Worm (Caenorhabditis elegans) whole organism, L2 larva: Measurements from ENCODE around the gene elt-7.

Experiments
- C34F6.9 ChIP-seq: fragments of 150-350 bp; optimal IDR thresholded peaks from 2 replicates; lab custom pipeline; 2014; ENCODE audit warnings: missing biosample characterization, missing genetic modification characterization
- F13H6.1 ChIP-seq: sonication (generic microtip); optimal IDR thresholded peaks from 2 replicates; lab custom pipeline; 2016; ENCODE audit warnings: missing genetic modification characterization, missing compliant biosample characterization
- R02D3.7 ChIP-seq: fragments of 150-350 bp; optimal IDR thresholded peaks from 2 replicates; lab custom pipeline; 2014; ENCODE audit warnings: missing biosample characterization, missing genetic modification characterization
- Y55F3AM.14 ChIP-seq: fragments of 200-800 bp; sonication (Bioruptor generic); optimal IDR thresholded peaks from 2 replicates; lab custom pipeline; 2018; ENCODE audit warnings: mild to moderate bottlenecking, missing genetic modification characterization, missing compliant biosample characterization
- alr-1 ChIP-seq: fragments of 150-350 bp; optimal IDR thresholded peaks from 2 replicates; lab custom pipeline; 2014; ENCODE audit warnings: missing biosample characterization, missing genetic modification characterization
- blmp-1 ChIP-seq: sonication (generic microtip); optimal IDR thresholded peaks from 2 replicates; lab custom pipeline; 2017; ENCODE audit warnings: missing genetic modification characterization, mild to moderate bottlenecking, missing compliant biosample characterization, antibody characterized with exemption, moderate library complexity; ENCODE audit not compliant: insufficient read depth
- ceh-82 ChIP-seq: fragments of 150-350 bp; optimal IDR thresholded peaks from 2 replicates; lab custom pipeline; 2014; ENCODE audit warnings: missing biosample characterization, missing genetic modification characterization
- egl-27 ChIP-seq: sonication (generic microtip); optimal IDR thresholded peaks from 3 replicates; lab custom pipeline; 2017; ENCODE audit warnings: missing biosample characterization, missing genetic modification reagents, missing genetic modification characterization
- fos-1 ChIP-seq: fragments of 150-350 bp; optimal IDR thresholded peaks from 2 replicates; lab custom pipeline; 2014; ENCODE audit warnings: missing biosample characterization, missing genetic modification characterization
- gmeb-1 ChIP-seq: fragments of 150-350 bp; optimal IDR thresholded peaks from 2 replicates; lab custom pipeline; 2014; ENCODE audit warnings: missing biosample characterization, missing genetic modification characterization
- lin-11 ChIP-seq: fragments of 150-350 bp; sonication (generic microtip); optimal IDR thresholded peaks from 2 replicates; lab custom pipeline; 2014; ENCODE audit warnings: missing biosample characterization, missing genetic modification characterization, inconsistent platforms, mixed read lengths
- lin-13 ChIP-seq: fragments of 150-350 bp; optimal IDR thresholded peaks from 2 replicates; lab custom pipeline; 2014; ENCODE audit warnings: missing biosample characterization, missing genetic modification reagents, missing genetic modification characterization
- lin-39 ChIP-seq: fragments of 150-350 bp; optimal IDR thresholded peaks from 2 replicates; lab custom pipeline; 2014; ENCODE audit warnings: missing biosample characterization, missing genetic modification reagents, missing genetic modification characterization
- mbf-1 ChIP-seq: sonication (generic microtip); optimal IDR thresholded peaks from 2 replicates; lab custom pipeline; 2017; ENCODE audit warnings: missing biosample characterization, missing genetic modification characterization
- mdl-1 ChIP-seq, 2 experiments: fragments of 150-350 bp in 1 of 2; sonication (generic microtip) in 1 of 2; optimal IDR thresholded peaks; 2 replicates each; lab custom pipeline; 2017; ENCODE audit warnings: missing biosample characterization in 2 of 2, missing genetic modification characterization in 2 of 2
- nhr-11 ChIP-seq: fragments of 150-350 bp; optimal IDR thresholded peaks from 2 replicates; lab custom pipeline; 2014; ENCODE audit warnings: missing biosample characterization, missing genetic modification characterization
- nhr-12 ChIP-seq: fragments of 150-350 bp; optimal IDR thresholded peaks from 2 replicates; lab custom pipeline; 2014; ENCODE audit warnings: missing biosample characterization, missing genetic modification characterization
- nhr-129 ChIP-seq: fragments of 150-350 bp; optimal IDR thresholded peaks from 2 replicates; lab custom pipeline; 2014; ENCODE audit warnings: missing biosample characterization, missing genetic modification characterization
- nhr-21 ChIP-seq: fragments of 150-350 bp; optimal IDR thresholded peaks from 2 replicates; lab custom pipeline; 2014; ENCODE audit warnings: missing biosample characterization, missing genetic modification characterization
- nhr-23 ChIP-seq: fragments of 150-350 bp; optimal IDR thresholded peaks from 2 replicates; lab custom pipeline; 2014; ENCODE audit warnings: missing biosample characterization, missing genetic modification reagents, missing genetic modification characterization
- nhr-25 ChIP-seq: fragments of 150-350 bp; sonication (generic microtip); optimal IDR thresholded peaks from 3 replicates; lab custom pipeline; 2014; ENCODE audit warnings: missing biosample characterization, missing genetic modification characterization
- nhr-6 ChIP-seq: fragments of 150-350 bp; optimal IDR thresholded peaks from 2 replicates; lab custom pipeline; 2014; ENCODE audit warnings: missing biosample characterization, missing genetic modification characterization
- nhr-77 ChIP-seq: fragments of 150-350 bp; optimal IDR thresholded peaks from 2 replicates; lab custom pipeline; 2014; ENCODE audit warnings: missing biosample characterization, missing genetic modification characterization
- peb-1 ChIP-seq: fragments of 150-350 bp; optimal IDR thresholded peaks from 2 replicates; lab custom pipeline; 2014; ENCODE audit warnings: missing biosample characterization, missing genetic modification characterization
- sem-4 ChIP-seq: fragments of 150-350 bp; optimal IDR thresholded peaks from 2 replicates; lab custom pipeline; 2014; ENCODE audit warnings: missing biosample characterization, missing genetic modification reagents, missing genetic modification characterization
- skn-1 ChIP-seq: sonication (generic microtip); optimal IDR thresholded peaks from 2 replicates; lab custom pipeline; 2017; ENCODE audit warnings: missing biosample characterization, missing genetic modification characterization
- sma-9 ChIP-seq, 2 experiments: fragments of 150-350 bp in 1 of 2; sonication (generic microtip) in 1 of 2; optimal IDR thresholded peaks; 2 replicates each; lab custom pipeline; 2014 to 2016; ENCODE audit warnings: missing genetic modification characterization in 2 of 2, mild to moderate bottlenecking in 1 of 2, missing biosample characterization in 1 of 2, missing compliant biosample characterization in 1 of 2, missing genetic modification reagents in 1 of 2, moderate library complexity in 1 of 2
- unc-55 ChIP-seq: fragments of 150-350 bp; sonication (generic microtip); optimal IDR thresholded peaks from 3 replicates; lab custom pipeline; 2014; ENCODE audit warnings: missing biosample characterization, missing genetic modification reagents, missing genetic modification characterization
- unc-62 ChIP-seq: fragments of 150-350 bp; optimal IDR thresholded peaks from 2 replicates; lab custom pipeline; 2014; ENCODE audit warnings: missing biosample characterization, missing genetic modification reagents, missing genetic modification characterization
- zag-1 ChIP-seq: fragments of 150-350 bp; optimal IDR thresholded peaks from 2 replicates; lab custom pipeline; 2014; ENCODE audit warnings: missing biosample characterization, missing genetic modification characterization
- ztf-1 ChIP-seq: fragments of 200-800 bp; sonication (Bioruptor generic); conservative IDR thresholded peaks from 2 replicates; pipeline ENCODE4 v1.3.6; 2022; ENCODE audit warnings: missing genetic modification characterization, missing compliant biosample characterization
- ztf-11 ChIP-seq: sonication (generic microtip); optimal IDR thresholded peaks from 2 replicates; lab custom pipeline; 2017; ENCODE audit warnings: missing biosample characterization, missing genetic modification characterization
- ztf-4 ChIP-seq: fragments of 150-350 bp; optimal IDR thresholded peaks from 2 replicates; lab custom pipeline; 2014; ENCODE audit warnings: missing biosample characterization, missing genetic modification characterization

elt-7 gene

DNA sequence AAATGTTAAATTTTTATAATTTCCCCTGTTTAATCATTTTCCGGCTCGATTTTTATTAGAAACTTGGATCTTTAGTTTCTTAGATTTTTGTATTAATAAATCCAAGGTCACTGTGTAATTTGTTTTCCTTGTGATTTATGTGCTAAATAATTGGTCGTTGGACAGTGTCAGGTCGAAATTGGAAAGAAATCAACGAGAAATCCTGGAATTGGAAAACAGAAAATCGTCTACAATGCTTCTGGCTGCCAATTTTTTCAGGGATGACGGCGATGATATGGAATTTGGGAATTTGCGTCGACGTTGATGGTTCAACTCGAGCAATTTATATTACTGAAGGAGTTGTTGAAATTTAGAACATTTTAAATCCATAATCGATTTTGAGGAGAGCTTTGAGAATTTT is 35.9 kb upstream of the elt-7 start:
- TF ChIP-seq nhr-129 (tag; lab: Kevin White, UChicago) (no peak), ztf-11 (tag; lab: Kevin White, UChicago) (no peak), nhr-77 (tag; lab: Kevin White, UChicago) (no peak), nhr-21 (no peak), lin-13 (GFP tag; lab: Kevin White, UChicago) (no peak), C34F6.9 (tag; lab: Kevin White, UChicago) (no peak), blmp-1 (tag; lab: Kevin White, UChicago) (no peak), sem-4 (tag; lab: Kevin White, UChicago) (no peak), skn-1 (tag; lab: Kevin White, UChicago) (no peak), Y55F3AM.14 (GFP tag; lab: Kevin White, UChicago) (no peak), alr-1 (tag; lab: Kevin White, UChicago) (no peak), unc-55 (no peak), nhr-6 (tag; lab: Kevin White, UChicago) (no peak), F13H6.1 (tag; lab: Kevin White, UChicago) (no peak), nhr-11 (no peak), ztf-1 (no peak), nhr-12 (no peak), gmeb-1 (tag; lab: Kevin White, UChicago) (no peak), zag-1 (tag; lab: Kevin White, UChicago) (no peak)

DNA sequence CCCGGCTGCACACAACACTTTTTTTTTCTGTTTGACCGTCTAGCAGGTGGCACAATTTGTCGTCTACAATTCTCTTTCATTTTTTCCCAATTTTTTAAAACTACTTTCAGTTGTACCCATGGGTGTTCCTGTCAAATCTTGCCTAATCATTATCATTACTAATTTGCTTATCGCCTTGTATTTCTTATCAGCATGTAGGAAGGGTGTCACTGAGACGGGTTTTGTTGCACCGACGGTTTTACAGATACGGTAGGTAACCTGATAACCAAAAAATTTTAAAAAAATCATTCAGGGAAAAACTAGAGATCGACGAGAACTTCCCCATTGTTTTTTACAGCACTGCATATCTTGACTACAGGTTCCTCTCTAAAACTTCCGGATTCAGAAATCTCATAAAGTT is 32.7 kb upstream of the elt-7 start, which contains the start of gene F39G3.2:
F39G3.2 (plus strand) TSS at position 105 of the 400 bp plus-strand sequence.
- no peak for TF ChIP-seq ztf-4 (tag; lab: Kevin White, UChicago)
- peak; percentile 96 for TF ChIP-seq fos-1 (tag; lab: Kevin White, UChicago)
- TF ChIP-seq, all 48 proteins: peak for 1

DNA sequence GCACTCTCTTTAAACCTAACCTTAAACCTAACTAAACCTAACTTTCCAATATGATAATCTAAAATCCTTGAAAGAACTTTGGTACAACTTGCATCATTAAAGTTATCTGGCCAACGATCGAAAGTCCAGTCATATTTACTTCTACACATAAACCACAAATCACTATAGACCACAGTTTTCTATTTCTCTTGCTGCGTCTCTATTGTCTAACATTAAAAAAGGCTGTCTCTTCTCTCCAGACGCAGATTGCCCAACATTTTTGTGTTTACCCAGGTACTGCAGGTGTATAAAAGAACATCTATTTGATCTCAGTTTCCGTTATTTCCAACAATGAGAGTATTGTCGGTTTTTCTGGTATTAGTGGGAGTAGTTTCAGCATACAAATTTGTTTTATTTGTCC is 28.3 kb upstream of the elt-7 start, which contains the start of gene ugt-61:
ugt-61 (plus strand) TSS at position 233 of the 400 bp plus-strand sequence.
- TF ChIP-seq ceh-82 (tag; lab: Kevin White, UChicago), result no peak
- no peak for TF ChIP-seq nhr-6 (tag; lab: Kevin White, UChicago)
- no peak for TF ChIP-seq ztf-11 (tag; lab: Kevin White, UChicago)
- peak; percentile 47 for TF ChIP-seq fos-1 (tag; lab: Kevin White, UChicago)
- TF ChIP-seq zag-1 (tag; lab: Kevin White, UChicago), result no peak
- TF ChIP-seq egl-27, result no peak
- no peak for TF ChIP-seq mbf-1 (tag; lab: Kevin White, UChicago)
- no peak for TF ChIP-seq skn-1 (tag; lab: Kevin White, UChicago)
- TF ChIP-seq gmeb-1 (tag; lab: Kevin White, UChicago), result peak; percentile 7
- peak; percentile 65 for TF ChIP-seq nhr-129 (tag; lab: Kevin White, UChicago)
- peak; percentile 45 for TF ChIP-seq sma-9 (GFP tag; optimal IDR thresholded peaks at IDR 0.05; lab: Kevin White, UChicago)
- no peak for TF ChIP-seq sma-9 (tag; optimal IDR thresholded peaks at IDR 0.05; lab: Kevin White, UChicago)
- no peak for TF ChIP-seq ztf-4 (tag; lab: Kevin White, UChicago)
- TF ChIP-seq R02D3.7 (tag; lab: Kevin White, UChicago), result no peak

- TF ChIP-seq nhr-21 (no peak), nhr-23 (no peak), Y55F3AM.14 (GFP tag; lab: Kevin White, UChicago) (no peak), lin-11 (tag; lab: Kevin White, UChicago) (no peak), lin-13 (GFP tag; lab: Kevin White, UChicago) (no peak)
- TF ChIP-seq, all 48 proteins: peak for 0
These were observed 25.2 kb upstream of the elt-7 start, which contains the start of gene C18G1.7 for ce11 chrV:4745269-4745668. TSS of gene C18G1.7 (plus strand) at chrV:4745569.

ce11 chrV:4750294-4750693 is 20.2 kb upstream of the elt-7 start, which contains the start of gene C18G1.6:
TSS of gene C18G1.6 (plus strand) at chrV:4750594.
- no peak for TF ChIP-seq mdl-1 (tag; optimal IDR thresholded peaks at IDR 0.05; lab: Kevin White, UChicago)
- TF ChIP-seq alr-1 (tag; lab: Kevin White, UChicago), result no peak
- TF ChIP-seq nhr-25 (tag; lab: Kevin White, UChicago), result no peak
- no peak for TF ChIP-seq lin-39
- no peak for TF ChIP-seq peb-1
- no peak for TF ChIP-seq egl-27
- TF ChIP-seq unc-62, result no peak
- TF ChIP-seq, all 48 proteins: peak for 0
